Fruit fly (Drosophila melanogaster) Kc167 (cell line): ENCODE measurements around the gene HIPP1.

ENCODE experiments used
- psq ChIP-seq: fragments of >200 bp; optimal IDR thresholded peaks from 2 replicates; lab custom pipeline; 2017; ENCODE audit warnings: missing external identifiers
- ttk ChIP-seq: sonication (Bioruptor generic); optimal IDR thresholded peaks from 2 replicates; lab custom pipeline; 2017; ENCODE audit warnings: missing external identifiers

dm6 chr3L:20784812-20785671 lies 24.4 kb upstream of the HIPP1 start:
- TF ChIP-seq psq (lab: Kevin White, UChicago) (no peak), ttk (lab: Kevin White, UChicago) (no peak)
